Worm (Caenorhabditis elegans) whole organism, young adult: ENCODE results near the gene C23H3.5.

ENCODE experiments used
- F33H1.4 ChIP-seq: fragments of 200-800 bp; sonication (Bioruptor generic); IDR thresholded peaks from 2 replicates; pipeline ENCODE4 v1.3.6; 2022; ENCODE audit warnings: missing genetic modification reagents, missing genetic modification characterization, missing compliant biosample characterization
- F37B4.10 ChIP-seq: fragments of 200-800 bp; sonication (Bioruptor generic); IDR thresholded peaks from 2 replicates; pipeline ENCODE4 v1.3.6; 2022; ENCODE audit warnings: missing genetic modification characterization, missing compliant biosample characterization
- F49E8.2 ChIP-seq: sonication (generic microtip); optimal IDR thresholded peaks from 3 replicates; lab custom pipeline; 2017; ENCODE audit warnings: missing genetic modification characterization, mild to moderate bottlenecking, missing compliant biosample characterization, antibody characterized with exemption, moderate library complexity; ENCODE audit not compliant: insufficient read depth
- F55B11.4 ChIP-seq: sonication (generic microtip); optimal IDR thresholded peaks from 2 replicates; lab custom pipeline; 2016; ENCODE audit warnings: missing compliant biosample characterization, missing genetic modification characterization, borderline replicate concordance; ENCODE audit not compliant: insufficient read depth
- K11D2.4 ChIP-seq: fragments of 200-800 bp; sonication (Bioruptor generic); IDR thresholded peaks from 2 replicates; pipeline ENCODE4 v1.3.6; 2022; ENCODE audit warnings: missing genetic modification reagents, missing genetic modification characterization, missing compliant biosample characterization
- K12H6.12 ChIP-seq: fragments of 200-800 bp; sonication (Bioruptor generic); optimal IDR thresholded peaks from 2 replicates; lab custom pipeline; 2018; ENCODE audit warnings: mild to moderate bottlenecking, missing genetic modification characterization, missing compliant biosample characterization
- T07F8.4 ChIP-seq: sonication (generic microtip); optimal IDR thresholded peaks from 2 replicates; lab custom pipeline; 2016; ENCODE audit warnings: mild to moderate bottlenecking, missing genetic modification characterization, moderate library complexity, missing compliant biosample characterization
- Y53F4B.3 ChIP-seq: fragments of 200-800 bp; sonication (Bioruptor generic); IDR thresholded peaks from 2 replicates; pipeline ENCODE4 v1.3.6; 2022; ENCODE audit warnings: missing genetic modification reagents, missing genetic modification characterization, missing compliant biosample characterization
- Y53G8AR.9 ChIP-seq: fragments of 200-800 bp; sonication (Bioruptor generic); conservative IDR thresholded peaks from 2 replicates; pipeline ENCODE4 v1.3.6; 2022; ENCODE audit warnings: missing genetic modification reagents, missing genetic modification characterization, missing compliant biosample characterization
- Y56A3A.18 ChIP-seq: fragments of 200-800 bp; sonication (Bioruptor generic); IDR thresholded peaks from 2 replicates; pipeline ENCODE4 v1.3.6; 2022; ENCODE audit warnings: missing genetic modification reagents, missing genetic modification characterization, missing compliant biosample characterization
- Y79H2A.3 ChIP-seq: fragments of 200-800 bp; sonication (Bioruptor generic); conservative IDR thresholded peaks from 2 replicates; pipeline ENCODE4 v1.3.6; 2022; ENCODE audit warnings: missing genetic modification reagents, missing genetic modification characterization, missing compliant biosample characterization
- ZK185.1 ChIP-seq: sonication (generic microtip); optimal IDR thresholded peaks from 2 replicates; lab custom pipeline; 2016; ENCODE audit warnings: mild to moderate bottlenecking, missing genetic modification characterization, missing compliant biosample characterization; ENCODE audit not compliant: poor library complexity, severe bottlenecking
- akir-1 ChIP-seq: fragments of 200-800 bp; sonication (Bioruptor generic); optimal IDR thresholded peaks from 2 replicates; lab custom pipeline; 2018; ENCODE audit warnings: mild to moderate bottlenecking, missing genetic modification characterization, moderate library complexity, missing compliant biosample characterization
- ama-1 ChIP-seq, 3 experiments: fragments of 150-350 bp in 1 of 3; sonication (generic microtip) in 2 of 3; optimal IDR thresholded peaks; 2 replicates each; lab custom pipeline; 2014 to 2018; ENCODE audit warnings: missing biosample characterization in 2 of 3, missing genetic modification characterization in 2 of 3, missing genetic modification reagents in 2 of 3
- aptf-3 ChIP-seq: fragments of 200-800 bp; sonication (Bioruptor generic); IDR thresholded peaks from 2 replicates; pipeline ENCODE4 v1.3.6; 2022; ENCODE audit warnings: missing genetic modification characterization, missing compliant biosample characterization
- bed-2 ChIP-seq: fragments of 200-800 bp; sonication (Bioruptor generic); IDR thresholded peaks from 2 replicates; pipeline ENCODE4 v1.3.6; 2022; ENCODE audit warnings: missing genetic modification reagents, missing genetic modification characterization, missing compliant biosample characterization
- ceh-58 ChIP-seq: fragments of 200-800 bp; sonication (Bioruptor generic); IDR thresholded peaks from 2 replicates; pipeline ENCODE4 v1.3.6; 2022; ENCODE audit warnings: missing genetic modification characterization, missing compliant biosample characterization
- ceh-91 ChIP-seq: fragments of 200-800 bp; sonication (Bioruptor generic); IDR thresholded peaks from 2 replicates; pipeline ENCODE4 v1.3.6; 2022; ENCODE audit warnings: missing genetic modification reagents, missing genetic modification characterization, missing compliant biosample characterization
- egl-44 ChIP-seq: fragments of 200-800 bp; sonication (Bioruptor generic); IDR thresholded peaks from 2 replicates; pipeline ENCODE4 v1.3.6; 2022; ENCODE audit warnings: missing genetic modification reagents, missing genetic modification characterization, missing compliant biosample characterization
- egrh-3 ChIP-seq: fragments of 200-800 bp; sonication (Bioruptor generic); IDR thresholded peaks from 2 replicates; pipeline ENCODE4 v1.3.6; 2022; ENCODE audit warnings: missing genetic modification reagents, missing genetic modification characterization, missing compliant biosample characterization
- ekl-4 ChIP-seq: fragments of 200-800 bp; sonication (Bioruptor generic); IDR thresholded peaks from 2 replicates; pipeline ENCODE4 v1.3.6; 2022; ENCODE audit warnings: missing genetic modification reagents, missing genetic modification characterization, missing compliant biosample characterization
- ets-4 ChIP-seq: fragments of 200-800 bp; sonication (Bioruptor generic); optimal IDR thresholded peaks from 2 replicates; lab custom pipeline; 2018; ENCODE audit warnings: mild to moderate bottlenecking, missing genetic modification characterization, missing compliant biosample characterization
- him-1 ChIP-seq: sonication (generic microtip); optimal IDR thresholded peaks from 2 replicates; lab custom pipeline; 2016; ENCODE audit warnings: missing genotype, missing genetic modification reagents, missing genetic modification characterization, missing compliant biosample characterization
- hlh-26 ChIP-seq: fragments of 200-800 bp; sonication (Bioruptor generic); conservative IDR thresholded peaks from 2 replicates; pipeline ENCODE4 v1.3.6; 2022; ENCODE audit warnings: missing genetic modification reagents, missing genetic modification characterization, missing compliant biosample characterization
- hrde-1 ChIP-seq: sonication (generic microtip); optimal IDR thresholded peaks from 2 replicates; lab custom pipeline; 2016; ENCODE audit warnings: missing genetic modification characterization, mild to moderate bottlenecking, missing compliant biosample characterization, moderate library complexity, missing genotype, missing genetic modification reagents, borderline replicate concordance
- let-526 ChIP-seq: fragments of 200-800 bp; sonication (Bioruptor generic); IDR thresholded peaks from 2 replicates; pipeline ENCODE4 v1.3.6; 2022; ENCODE audit warnings: missing genetic modification reagents, missing genetic modification characterization, missing compliant biosample characterization
- lin-35 ChIP-seq, 3 experiments: fragments of 150-350 bp in 2 of 3; sonication (generic microtip) in 1 of 3; optimal IDR thresholded peaks; 2 replicates each; lab custom pipeline; 2014 to 2018; ENCODE audit warnings: missing biosample characterization in 3 of 3, missing genetic modification characterization in 3 of 3, missing genetic modification reagents in 3 of 3
- lir-1 ChIP-seq: fragments of 200-800 bp; sonication (Bioruptor generic); conservative IDR thresholded peaks from 2 replicates; pipeline ENCODE4 v1.3.6; 2022; ENCODE audit warnings: missing genetic modification reagents, missing genetic modification characterization, missing compliant biosample characterization
- lsl-1 ChIP-seq: fragments of 200-800 bp; sonication (Bioruptor generic); optimal IDR thresholded peaks from 2 replicates; lab custom pipeline; 2018; ENCODE audit warnings: mild to moderate bottlenecking, missing genetic modification characterization, moderate library complexity, missing compliant biosample characterization
- madf-3 ChIP-seq: fragments of 200-800 bp; sonication (Bioruptor generic); IDR thresholded peaks from 2 replicates; pipeline ENCODE4 v1.3.6; 2022; ENCODE audit warnings: missing genetic modification reagents, missing genetic modification characterization, missing compliant biosample characterization
- mcd-1 ChIP-seq: fragments of 200-800 bp; sonication (Bioruptor generic); IDR thresholded peaks from 2 replicates; pipeline ENCODE4 v1.3.6; 2022; ENCODE audit warnings: missing genetic modification reagents, missing genetic modification characterization, missing compliant biosample characterization
- mxl-1 ChIP-seq: sonication (generic microtip); optimal IDR thresholded peaks from 2 replicates; lab custom pipeline; 2016; ENCODE audit warnings: missing genetic modification characterization, missing compliant biosample characterization
- pbrm-1 ChIP-seq: fragments of 200-800 bp; sonication (Bioruptor generic); IDR thresholded peaks from 2 replicates; pipeline ENCODE4 v1.3.6; 2022; ENCODE audit warnings: missing genetic modification reagents, missing genetic modification characterization, missing compliant biosample characterization
- rec-8 ChIP-seq, 2 experiments: sonication (generic microtip); optimal IDR thresholded peaks; 2 replicates each; lab custom pipeline; 2016; ENCODE audit warnings: mild to moderate bottlenecking in 2 of 2, missing genetic modification characterization in 2 of 2, missing genetic modification reagents in 2 of 2, missing genotype in 2 of 2, missing biosample characterization in 1 of 2, missing compliant biosample characterization in 1 of 2, moderate library complexity in 1 of 2
- somi-1 ChIP-seq: fragments of 200-800 bp; sonication (Bioruptor generic); optimal IDR thresholded peaks from 2 replicates; lab custom pipeline; 2018; ENCODE audit warnings: mild to moderate bottlenecking, missing genetic modification characterization, missing compliant biosample characterization
- sptf-2 ChIP-seq: fragments of 200-800 bp; sonication (Bioruptor generic); optimal IDR thresholded peaks from 2 replicates; lab custom pipeline; 2018; ENCODE audit warnings: mild to moderate bottlenecking, missing genetic modification characterization, missing compliant biosample characterization
- unc-130 ChIP-seq: sonication (generic microtip); optimal IDR thresholded peaks from 2 replicates; lab custom pipeline; 2016; ENCODE audit warnings: missing genetic modification reagents, missing genetic modification characterization, missing compliant biosample characterization
- unc-62 ChIP-seq: fragments of 150-350 bp; optimal IDR thresholded peaks from 2 replicates; lab custom pipeline; 2014; ENCODE audit warnings: missing biosample characterization, missing genetic modification reagents, missing genetic modification characterization
- zfh-2 ChIP-seq: fragments of 200-800 bp; sonication (Bioruptor generic); conservative IDR thresholded peaks from 2 replicates; pipeline ENCODE4 v1.3.6; 2022; ENCODE audit warnings: missing genetic modification reagents, missing genetic modification characterization, missing compliant biosample characterization
- ztf-22 ChIP-seq: fragments of 200-800 bp; sonication (Bioruptor generic); optimal IDR thresholded peaks from 2 replicates; lab custom pipeline; 2018; ENCODE audit warnings: mild to moderate bottlenecking, missing genetic modification characterization, moderate library complexity, missing compliant biosample characterization
- ztf-26 ChIP-seq: sonication (generic microtip); optimal IDR thresholded peaks from 2 replicates; lab custom pipeline; 2017; ENCODE audit warnings: missing genetic modification characterization, missing compliant biosample characterization
- ztf-28 ChIP-seq: fragments of 200-800 bp; sonication (Bioruptor generic); IDR thresholded peaks from 2 replicates; pipeline ENCODE4 v1.3.6; 2022; ENCODE audit warnings: missing genetic modification reagents, missing genetic modification characterization, missing compliant biosample characterization
- ztf-6 ChIP-seq: fragments of 200-800 bp; sonication (Bioruptor generic); IDR thresholded peaks from 2 replicates; pipeline ENCODE4 v1.3.6; 2022; ENCODE audit warnings: missing genetic modification reagents, missing genetic modification characterization, missing compliant biosample characterization

C23H3.5 gene

ce11 chrII:33904-34303, 13.5 kb upstream of the C23H3.5 start, which contains the start of gene F23F1.2 (continued):
- TF ChIP-seq ztf-26 (tag; lab: Kevin White, UChicago) (no peak), madf-3 (no peak)

DNA sequence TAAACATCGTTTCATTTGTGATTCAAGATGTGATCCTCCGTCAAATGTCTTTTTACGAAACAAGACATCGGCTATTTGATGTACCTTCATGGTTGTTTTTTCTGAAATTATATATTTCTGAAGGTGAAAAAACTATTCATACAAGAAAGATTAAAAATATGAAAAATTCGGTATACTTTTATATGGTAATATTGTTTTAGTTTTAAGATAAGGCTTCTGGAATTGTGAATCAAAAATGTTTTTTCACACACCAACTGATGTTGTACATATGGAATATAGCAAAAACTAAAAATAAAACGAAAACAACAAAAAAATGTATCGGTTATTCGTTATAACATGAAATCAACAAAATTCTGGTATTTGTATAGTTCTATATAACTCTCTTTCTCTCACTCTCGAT, 10.2 kb upstream of the C23H3.5 start, which contains the start of gene F23F1.6:
Gene F23F1.6 (minus strand): TSS at position 101 of the 400 bp plus-strand sequence.
- TF ChIP-seq ceh-91 (GFP tag; lab: Robert Waterston, UW) (no peak), unc-130 (GFP tag; lab: Kevin White, UChicago) (no peak), T07F8.4 (tag; lab: Kevin White, UChicago) (no peak), lsl-1 (no peak), aptf-3 (GFP tag; lab: Robert Waterston, UW) (no peak), rec-8 (tag; optimal IDR thresholded peaks at IDR 0.05; lab: Kevin White, UChicago) (no peak), mxl-1 (tag; lab: Kevin White, UChicago) (no peak), Y53F4B.3 (GFP tag; lab: Robert Waterston, UW) (no peak), K12H6.12 (tag; lab: Kevin White, UChicago) (no peak), lin-35 (GFP tag; optimal IDR thresholded peaks at IDR 0.05; lab: Kevin White, UChicago) (no peak), zfh-2 (GFP tag; lab: Robert Waterston, UW) (no peak), hrde-1 (tag; lab: Kevin White, UChicago) (no peak)

ce11 chrII:39437-39836, 7.9 kb upstream of the C23H3.5 start, which contains the start of gene spp-24:
Gene spp-24, minus strand, starts transcription at chrII:39537.
- TF ChIP-seq somi-1, result no peak

ce11 chrII:41914-42313, 5.5 kb upstream of the C23H3.5 start, which contains the start of gene F23F1.10:
Gene F23F1.10, minus strand, starts transcription at chrII:41982.
- TF ChIP-seq egrh-3 (GFP tag; lab: Robert Waterston, UW) (no peak), lir-1 (no peak), Y79H2A.3 (no peak), F33H1.4 (GFP tag; lab: Robert Waterston, UW) (no peak), ama-1 (optimal IDR thresholded peaks at IDR 0.05; lab: Kevin White, UChicago) (no peak), ama-1 (GFP tag; optimal IDR thresholded peaks at IDR 0.05; lab: Kevin White, UChicago) (peak in 1 of 2 experiments; percentile 31), hlh-26 (GFP tag; lab: Robert Waterston, UW) (no peak), ceh-58 (GFP tag; lab: Robert Waterston, UW) (no peak), him-1 (no peak), ets-4 (GFP tag; lab: Kevin White, UChicago) (no peak), Y53F4B.3 (GFP tag; lab: Robert Waterston, UW) (no peak), F49E8.2 (peak; percentile 44), ztf-28 (no peak), somi-1 (no peak), egl-44 (GFP tag; lab: Robert Waterston, UW) (no peak), mcd-1 (GFP tag; lab: Robert Waterston, UW) (no peak), bed-2 (GFP tag; lab: Robert Waterston, UW) (no peak), Y53G8AR.9 (no peak), Y56A3A.18 (GFP tag; lab: Robert Waterston, UW) (no peak), ztf-22 (GFP tag; lab: Kevin White, UChicago) (no peak), let-526 (GFP tag; lab: Robert Waterston, UW) (no peak), K11D2.4 (GFP tag; lab: Robert Waterston, UW) (no peak), mxl-1 (tag; lab: Kevin White, UChicago) (no peak), F37B4.10 (no peak), F55B11.4 (tag; lab: Kevin White, UChicago) (no peak), ztf-6 (no peak), ekl-4 (GFP tag; lab: Robert Waterston, UW) (no peak), akir-1 (GFP tag; lab: Kevin White, UChicago) (no peak), sptf-2 (GFP tag; lab: Kevin White, UChicago) (no peak), unc-62 (GFP tag; lab: Kevin White, UChicago) (no peak), ZK185.1 (tag; lab: Kevin White, UChicago) (no peak), pbrm-1 (GFP tag; lab: Robert Waterston, UW) (peak; percentile 55; the same call in 1 of the 2 replicates)
